Worm (Caenorhabditis elegans): ENCODE results near the gene gcy-13.

The gcy-13 gene

DNA sequence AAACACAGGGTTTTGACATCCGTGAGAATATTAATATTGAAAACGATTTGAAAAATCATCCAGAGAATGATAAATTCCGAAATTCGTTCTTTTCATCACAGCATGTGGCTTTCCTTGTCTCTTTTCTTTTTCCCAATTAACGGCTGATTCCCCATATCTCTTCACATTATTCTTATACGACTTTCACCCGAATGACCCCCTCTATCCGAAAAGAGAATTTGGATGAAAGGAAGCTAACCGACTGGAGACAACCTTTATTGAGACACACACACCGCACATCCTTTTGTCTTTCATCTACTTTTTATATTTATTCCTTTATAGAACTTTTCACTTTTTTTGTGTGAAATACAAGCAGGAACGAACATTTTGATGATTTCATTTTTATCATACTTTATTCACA lies 11.7 kb downstream of the gcy-13 start:
- TF ChIP-seq mep-1 (tag; optimal IDR thresholded peaks at IDR 0.05) (no peak), cey-2 (tag; optimal IDR thresholded peaks at IDR 0.05; ENCODE audit: borderline replicate concordance, insufficient read depth) (no peak), spr-1 (tag; optimal IDR thresholded peaks at IDR 0.05) (no peak), lsy-2 (tag; optimal IDR thresholded peaks at IDR 0.05) (no peak), nhr-6 (tag; optimal IDR thresholded peaks at IDR 0.05) (no peak), hmg-1.1 (GFP tag; IDR thresholded peaks at IDR 0.05) (no peak), ZK546.5 (tag; optimal IDR thresholded peaks at IDR 0.05) (no peak), nhr-42 (GFP tag; IDR thresholded peaks at IDR 0.05) (no peak), rbr-2 (tag; optimal IDR thresholded peaks at IDR 0.05) (no peak)

DNA sequence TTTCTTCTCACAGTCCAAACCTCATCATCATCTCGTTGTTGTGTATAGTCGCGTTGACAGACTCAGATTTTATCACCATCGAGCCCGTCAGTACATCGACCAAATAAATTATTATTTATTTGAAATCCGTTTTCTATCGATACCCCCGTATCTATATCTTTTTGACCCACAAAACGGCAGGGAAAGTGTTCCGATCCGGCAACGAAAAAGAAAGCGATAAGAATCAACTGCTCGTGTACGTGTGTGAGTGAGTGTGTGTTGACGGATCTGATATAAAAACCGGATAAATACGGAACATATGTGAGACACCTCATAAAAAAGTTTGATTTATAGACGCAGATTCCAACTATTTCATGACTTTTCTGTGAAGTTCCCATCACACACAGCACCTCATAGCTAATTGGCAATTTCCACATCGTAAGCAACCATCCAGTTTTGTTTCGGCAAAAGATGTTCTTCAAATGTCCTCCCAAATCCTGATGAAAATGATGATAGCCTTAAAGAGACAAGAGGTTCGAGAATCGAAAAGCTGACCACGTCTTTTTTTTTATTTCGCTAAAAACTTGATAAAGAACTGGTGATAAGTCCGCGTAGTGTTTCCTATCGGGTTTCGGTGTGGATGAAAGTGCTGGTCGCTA lies 15.0 kb downstream of the gcy-13 start:
- TF ChIP-seq daf-8 (GFP tag; IDR thresholded peaks at IDR 0.05) (no peak), nhr-25 (tag; optimal IDR thresholded peaks at IDR 0.05; ENCODE audit: borderline replicate concordance, insufficient read depth) (no peak), spr-1 (tag; optimal IDR thresholded peaks at IDR 0.05) (peak; percentile 39), madf-9 (GFP tag; conservative IDR thresholded peaks at IDR 0.05) (no peak), skn-1 (tag; optimal IDR thresholded peaks at IDR 0.05) (no peak), nhr-28 (tag; optimal IDR thresholded peaks at IDR 0.05) (peak; percentile 43), hlh-30 (tag; optimal IDR thresholded peaks at IDR 0.05; ENCODE audit: insufficient read depth) (no peak), Y5F2A.4 (GFP tag; optimal IDR thresholded peaks at IDR 0.05) (no peak), ceh-28 (tag; optimal IDR thresholded peaks at IDR 0.05) (no peak), php-3 (GFP tag; IDR thresholded peaks at IDR 0.05) (0 out of 2 replicates have a peak, but pooled peaks have one; percentile 51), T20F7.1 (GFP tag; optimal IDR thresholded peaks at IDR 0.05) (no peak), lin-29 (GFP tag; IDR thresholded peaks at IDR 0.05) (0 out of 2 replicates have a peak, but pooled peaks have one; percentile 8), jun-1 (tag; optimal IDR thresholded peaks at IDR 0.05) (no peak), daf-19 (GFP tag; conservative IDR thresholded peaks at IDR 0.05) (no peak), nhr-76 (tag; optimal IDR thresholded peaks at IDR 0.05) (no peak), gei-8 (GFP tag; optimal IDR thresholded peaks at IDR 0.05) (no peak), ztf-11 (tag; optimal IDR thresholded peaks at IDR 0.05) (no peak), R02D3.7 (tag; optimal IDR thresholded peaks at IDR 0.05) (no peak), hmg-1.1 (GFP tag; IDR thresholded peaks at IDR 0.05) (no peak), mxl-3 (GFP tag; optimal IDR thresholded peaks at IDR 0.05) (peak; percentile 10), Y75B8A.6 (GFP tag; IDR thresholded peaks at IDR 0.05) (no peak), ces-1 (GFP tag; optimal IDR thresholded peaks at IDR 0.05) (no peak), nhr-48 (tag; optimal IDR thresholded peaks at IDR 0.05) (peak; percentile 54), F26F4.8 (GFP tag; conservative IDR thresholded peaks at IDR 0.05) (no peak), mxl-2 (GFP tag; conservative IDR thresholded peaks at IDR 0.05) (no peak), duxl-1 (tag; optimal IDR thresholded peaks at IDR 0.05; ENCODE audit: poor library complexity) (peak; percentile 9), hlh-11 (tag; optimal IDR thresholded peaks at IDR 0.05) (peak; percentile 76), ctbp-1 (GFP tag; IDR thresholded peaks at IDR 0.05) (no peak), F37D6.2 (tag; optimal IDR thresholded peaks at IDR 0.05) (no peak), snpc-1.2 (GFP tag; IDR thresholded peaks at IDR 0.05) (no peak), tag-97 (GFP tag; IDR thresholded peaks at IDR 0.05) (no peak), lin-38 (GFP tag; IDR thresholded peaks at IDR 0.05) (no peak), egl-27 (tag; optimal IDR thresholded peaks at IDR 0.05) (no peak), T26A8.4 (GFP tag; IDR thresholded peaks at IDR 0.05) (peak; percentile 49; the same call in 1 of the 2 replicates), madf-5 (GFP tag; IDR thresholded peaks at IDR 0.05) (no peak), ama-1 (optimal IDR thresholded peaks at IDR 0.05) (peak; percentile 41)

All from whole organism, L4 larva.